Fruit fly (Drosophila melanogaster) whole organism, embryonic: ENCODE results near the gene Dis3.

Experiments used
- CG5245 ChIP-seq: fragments of 200-800 bp; sonication (Bioruptor generic); optimal IDR thresholded peaks from 3 replicates; lab custom pipeline; 2016; ENCODE audit warnings: missing biosample characterization, missing genetic modification characterization
- CG8478 ChIP-seq: fragments of >200 bp; optimal IDR thresholded peaks from 2 replicates; lab custom pipeline; 2018
- Dip2 ChIP-seq: fragments of 200-800 bp; sonication (Bioruptor generic); IDR thresholded peaks from 2 replicates; pipeline ENCODE4 v1.3.6; 2022; ENCODE audit warnings: missing biosample characterization, missing genetic modification characterization
- NK7.1 ChIP-seq: fragments of 200-800 bp; sonication (Bioruptor generic); optimal IDR thresholded peaks from 3 replicates; lab custom pipeline; 2016; ENCODE audit warnings: missing biosample characterization, missing genetic modification characterization
- Ravus ChIP-seq: fragments of 200-800 bp; sonication (Bioruptor generic); IDR thresholded peaks from 2 replicates; pipeline ENCODE4 v1.3.6; 2022; ENCODE audit warnings: missing biosample characterization, missing genetic modification characterization
- Spps ChIP-seq: fragments of 200-800 bp; sonication (Bioruptor generic); optimal IDR thresholded peaks from 2 replicates; lab custom pipeline; 2018; ENCODE audit warnings: missing biosample characterization, mild to moderate bottlenecking, missing genetic modification characterization

dm6 chr3R:24299148-24299547 is 34.1 kb upstream of the Dis3 start:
- TF ChIP-seq NK7.1 (GFP tag; lab: Kevin White, UChicago) (no peak), CG8478 (lab: Kevin White, UChicago) (no peak), Dip2 (no peak), CG5245 (GFP tag; lab: Kevin White, UChicago) (no peak), Ravus (GFP tag; lab: Robert Waterston, UW) (no peak), Spps (tag; lab: Kevin White, UChicago) (no peak)
